Worm (Caenorhabditis elegans) whole organism, L4 larva: ENCODE results near the gene srlf-34.

ENCODE experiments used
- F44E2.7 ChIP-seq: fragments of 200-800 bp; sonication (Bioruptor generic); IDR thresholded peaks from 2 replicates; pipeline ENCODE4 v2.1.2; 2022; ENCODE audit warnings: missing genetic modification characterization, missing compliant biosample characterization
- T20F7.1 ChIP-seq: fragments of 200-800 bp; sonication (Bioruptor generic); optimal IDR thresholded peaks from 2 replicates; lab custom pipeline; 2018; ENCODE audit warnings: mild to moderate bottlenecking, missing genetic modification characterization, missing compliant biosample characterization
- T26A8.4 ChIP-seq: fragments of 200-800 bp; sonication (Bioruptor generic); IDR thresholded peaks from 2 replicates; pipeline ENCODE4 v1.3.6; 2022; ENCODE audit warnings: missing genetic modification characterization, missing compliant biosample characterization
- Y48G9A.11 ChIP-seq: fragments of 200-800 bp; sonication (Bioruptor generic); IDR thresholded peaks from 2 replicates; pipeline ENCODE4 v1.3.6; 2022; ENCODE audit warnings: missing genetic modification reagents, missing genetic modification characterization, missing compliant biosample characterization
- Y75B8A.6 ChIP-seq: fragments of 200-800 bp; sonication (Bioruptor generic); IDR thresholded peaks from 2 replicates; pipeline ENCODE4 v1.3.6; 2022; ENCODE audit warnings: missing genetic modification reagents, missing genetic modification characterization, missing compliant biosample characterization
- aha-1 ChIP-seq: fragments of 150-350 bp; peaks from one replicate; lab custom pipeline; 2014; ENCODE audit warnings: missing biosample characterization, missing genetic modification characterization
- ama-1 ChIP-seq: fragments of 150-350 bp; optimal IDR thresholded peaks from 2 replicates; lab custom pipeline; 2014; ENCODE audit warnings: inconsistent platforms, mixed read lengths
- arid-1 ChIP-seq: fragments of 200-800 bp; sonication (Bioruptor generic); conservative IDR thresholded peaks from 2 replicates; pipeline ENCODE4 v1.3.6; 2022; ENCODE audit warnings: missing genetic modification reagents, missing genetic modification characterization, missing compliant biosample characterization
- ceh-20 ChIP-seq: fragments of 200-800 bp; sonication (Bioruptor generic); IDR thresholded peaks from 2 replicates; pipeline ENCODE4 v1.3.6; 2022; ENCODE audit warnings: missing genetic modification reagents, missing genetic modification characterization, missing compliant biosample characterization
- ceh-28 ChIP-seq: fragments of 150-350 bp; optimal IDR thresholded peaks from 2 replicates; lab custom pipeline; 2014; ENCODE audit warnings: missing biosample characterization, missing genetic modification reagents, missing genetic modification characterization
- cey-2 ChIP-seq: sonication (generic microtip); optimal IDR thresholded peaks from 3 replicates; lab custom pipeline; 2017; ENCODE audit warnings: missing genetic modification characterization, mild to moderate bottlenecking, missing compliant biosample characterization, antibody characterized with exemption, borderline replicate concordance; ENCODE audit not compliant: insufficient read depth
- ctbp-1 ChIP-seq: fragments of 200-800 bp; sonication (Bioruptor generic); IDR thresholded peaks from 2 replicates; pipeline ENCODE4 v1.3.6; 2022; ENCODE audit warnings: missing genetic modification reagents, missing genetic modification characterization, missing compliant biosample characterization
- daf-12 ChIP-seq: fragments of 150-350 bp; optimal IDR thresholded peaks from 2 replicates; lab custom pipeline; 2014; ENCODE audit warnings: missing biosample characterization, missing genetic modification reagents, missing genetic modification characterization
- daf-16 ChIP-seq, 3 experiments: sonication (generic microtip); optimal IDR thresholded peaks; 2 replicates each; lab custom pipeline; 2016 to 2017; ENCODE audit warnings: missing genetic modification characterization in 3 of 3, missing genetic modification reagents in 3 of 3, mild to moderate bottlenecking in 2 of 3, missing compliant biosample characterization in 2 of 3, missing biosample characterization in 1 of 3, moderate library complexity in 1 of 3
- dmd-6 ChIP-seq: fragments of 200-800 bp; sonication (Bioruptor generic); IDR thresholded peaks from 2 replicates; pipeline ENCODE4 v1.3.6; 2022; ENCODE audit warnings: missing genetic modification reagents, missing genetic modification characterization, missing compliant biosample characterization
- dve-1 ChIP-seq: sonication (generic microtip); optimal IDR thresholded peaks from 2 replicates; lab custom pipeline; 2017; ENCODE audit warnings: antibody characterized with exemption, mild to moderate bottlenecking, missing genetic modification characterization, missing compliant biosample characterization; ENCODE audit not compliant: insufficient read depth
- egl-27 ChIP-seq: sonication (generic microtip); optimal IDR thresholded peaks from 3 replicates; lab custom pipeline; 2017; ENCODE audit warnings: missing biosample characterization, missing genetic modification reagents, missing genetic modification characterization
- fos-1 ChIP-seq: fragments of 150-350 bp; optimal IDR thresholded peaks from 2 replicates; lab custom pipeline; 2014; ENCODE audit warnings: missing biosample characterization, missing genetic modification characterization
- gei-8 ChIP-seq: fragments of 200-800 bp; sonication (Bioruptor generic); optimal IDR thresholded peaks from 2 replicates; lab custom pipeline; 2018; ENCODE audit warnings: mild to moderate bottlenecking, missing genetic modification characterization, missing compliant biosample characterization
- hlh-11 ChIP-seq: fragments of 200-800 bp; sonication (Bioruptor generic); optimal IDR thresholded peaks from 2 replicates; lab custom pipeline; 2018; ENCODE audit warnings: mild to moderate bottlenecking, missing genetic modification characterization, missing compliant biosample characterization
- lin-15B ChIP-seq: fragments of 150-350 bp; sonication (generic microtip); optimal IDR thresholded peaks from 3 replicates; lab custom pipeline; 2014; ENCODE audit warnings: missing biosample characterization, missing genetic modification characterization
- lin-39 ChIP-seq: fragments of 150-350 bp; optimal IDR thresholded peaks from 2 replicates; lab custom pipeline; 2014; ENCODE audit warnings: missing biosample characterization, missing genetic modification reagents, missing genetic modification characterization
- mdl-1 ChIP-seq, 2 experiments: fragments of 150-350 bp in 1 of 2; sonication (generic microtip) in 1 of 2; optimal IDR thresholded peaks; 2 replicates each; lab custom pipeline; 2014 to 2017; ENCODE audit warnings: missing biosample characterization in 2 of 2, missing genetic modification characterization in 2 of 2
- mep-1 ChIP-seq: fragments of 150-350 bp; sonication (generic microtip); optimal IDR thresholded peaks from 3 replicates; lab custom pipeline; 2014; ENCODE audit warnings: missing biosample characterization, missing genetic modification characterization
- mes-2 ChIP-seq: sonication (generic microtip); optimal IDR thresholded peaks from 2 replicates; lab custom pipeline; 2016; ENCODE audit warnings: missing genotype, mild to moderate bottlenecking, missing genetic modification characterization, missing compliant biosample characterization; ENCODE audit not compliant: poor library complexity, severe bottlenecking
- nhr-11 ChIP-seq: fragments of 150-350 bp; optimal IDR thresholded peaks from 2 replicates; lab custom pipeline; 2014; ENCODE audit warnings: missing biosample characterization, missing genetic modification characterization
- nhr-111 ChIP-seq: fragments of 200-800 bp; sonication (Bioruptor generic); optimal IDR thresholded peaks from 2 replicates; lab custom pipeline; 2018; ENCODE audit warnings: mild to moderate bottlenecking, missing genetic modification characterization, missing compliant biosample characterization
- nhr-25 ChIP-seq: sonication (generic microtip); optimal IDR thresholded peaks from 2 replicates; lab custom pipeline; 2017; ENCODE audit warnings: missing genetic modification characterization, mild to moderate bottlenecking, missing compliant biosample characterization, antibody characterized with exemption, moderate library complexity, borderline replicate concordance; ENCODE audit not compliant: insufficient read depth
- nhr-41 ChIP-seq: fragments of 200-800 bp; sonication (Bioruptor generic); IDR thresholded peaks from 2 replicates; pipeline ENCODE4 v1.3.6; 2022; ENCODE audit warnings: missing genetic modification reagents, missing genetic modification characterization, missing compliant biosample characterization
- nhr-42 ChIP-seq: fragments of 200-800 bp; sonication (Bioruptor generic); IDR thresholded peaks from 2 replicates; pipeline ENCODE4 v1.3.6; 2022; ENCODE audit warnings: missing genetic modification characterization, missing compliant biosample characterization
- nhr-48 ChIP-seq: sonication (generic microtip); optimal IDR thresholded peaks from 2 replicates; lab custom pipeline; 2016; ENCODE audit warnings: mild to moderate bottlenecking, missing genetic modification characterization, missing compliant biosample characterization
- nhr-76 ChIP-seq: fragments of 150-350 bp; optimal IDR thresholded peaks from 2 replicates; lab custom pipeline; 2014; ENCODE audit warnings: missing biosample characterization, missing genetic modification characterization
- pha-4 ChIP-seq, 2 experiments: fragments of 150-350 bp in 1 of 2; fragments of 200-800 bp in 1 of 2; sonication (Bioruptor generic) in 1 of 2; IDR thresholded peaks in 1 of 2; optimal IDR thresholded peaks in 1 of 2; 2 replicates each; pipeline versions ENCODE4 v1.3.6 to Lab custom; 2014 to 2022; ENCODE audit warnings: missing genetic modification characterization in 2 of 2, missing genetic modification reagents in 2 of 2, missing biosample characterization in 1 of 2, missing compliant biosample characterization in 1 of 2
- rbr-2 ChIP-seq: sonication (generic microtip); optimal IDR thresholded peaks from 2 replicates; lab custom pipeline; 2016; ENCODE audit warnings: missing genotype, missing genetic modification characterization, missing compliant biosample characterization
- saeg-2 ChIP-seq: fragments of 200-800 bp; sonication (Bioruptor generic); IDR thresholded peaks from 2 replicates; pipeline ENCODE4 v1.3.6; 2022; ENCODE audit warnings: missing genetic modification reagents, missing genetic modification characterization, missing compliant biosample characterization
- snpc-1.2 ChIP-seq: fragments of 200-800 bp; sonication (Bioruptor generic); IDR thresholded peaks from 2 replicates; pipeline ENCODE4 v1.3.6; 2022; ENCODE audit warnings: missing genetic modification reagents, missing genetic modification characterization, missing compliant biosample characterization
- snpc-4 ChIP-seq: fragments of 150-350 bp; optimal IDR thresholded peaks from 2 replicates; lab custom pipeline; 2014; ENCODE audit warnings: missing biosample characterization, missing genetic modification characterization
- spr-3 ChIP-seq: fragments of 200-800 bp; sonication (Bioruptor generic); optimal IDR thresholded peaks from 2 replicates; lab custom pipeline; 2018; ENCODE audit warnings: mild to moderate bottlenecking, missing genetic modification characterization, missing compliant biosample characterization
- tag-97 ChIP-seq: fragments of 200-800 bp; sonication (Bioruptor generic); IDR thresholded peaks from 2 replicates; pipeline ENCODE4 v1.3.6; 2022; ENCODE audit warnings: missing genetic modification characterization, missing compliant biosample characterization
- unc-130 ChIP-seq: sonication (generic microtip); optimal IDR thresholded peaks from 2 replicates; lab custom pipeline; 2016; ENCODE audit warnings: missing genetic modification reagents, missing genetic modification characterization, missing compliant biosample characterization
- ztf-7 ChIP-seq: fragments of 150-350 bp; optimal IDR thresholded peaks from 2 replicates; lab custom pipeline; 2014; ENCODE audit warnings: missing biosample characterization, missing genetic modification characterization

The srlf-34 gene

ce11 chrII:10308726-10309125 is 3.4 kb upstream of the srlf-34 start, which contains the start of gene gcy-4:
TSS of gene gcy-4 (minus strand) at chrII:10308826.
- TF ChIP-seq snpc-4 (tag; lab: Kevin White, UChicago) (no peak), arid-1 (GFP tag; lab: Robert Waterston, UW) (no peak), ztf-7 (tag; lab: Kevin White, UChicago) (no peak), lin-15B (tag; lab: Kevin White, UChicago) (no peak), ceh-20 (GFP tag; lab: Robert Waterston, UW) (no peak), daf-12 (no peak), nhr-42 (GFP tag; lab: Robert Waterston, UW) (no peak), T26A8.4 (GFP tag; lab: Robert Waterston, UW) (no peak), Y75B8A.6 (GFP tag; lab: Robert Waterston, UW) (no peak), unc-130 (GFP tag; lab: Kevin White, UChicago) (no peak), saeg-2 (GFP tag; lab: Robert Waterston, UW) (no peak), ama-1 (lab: Kevin White, UChicago) (no peak), spr-3 (no peak), F44E2.7 (GFP tag; lab: Robert Waterston, UW) (no peak), daf-16 (GFP tag; optimal IDR thresholded peaks at IDR 0.05; lab: Kevin White, UChicago) (no peak), daf-16 (tag; optimal IDR thresholded peaks at IDR 0.05; lab: Kevin White, UChicago) (no peak), nhr-11 (tag; lab: Kevin White, UChicago) (no peak), mdl-1 (tag; optimal IDR thresholded peaks at IDR 0.05; lab: Kevin White, UChicago) (no peak)

DNA sequence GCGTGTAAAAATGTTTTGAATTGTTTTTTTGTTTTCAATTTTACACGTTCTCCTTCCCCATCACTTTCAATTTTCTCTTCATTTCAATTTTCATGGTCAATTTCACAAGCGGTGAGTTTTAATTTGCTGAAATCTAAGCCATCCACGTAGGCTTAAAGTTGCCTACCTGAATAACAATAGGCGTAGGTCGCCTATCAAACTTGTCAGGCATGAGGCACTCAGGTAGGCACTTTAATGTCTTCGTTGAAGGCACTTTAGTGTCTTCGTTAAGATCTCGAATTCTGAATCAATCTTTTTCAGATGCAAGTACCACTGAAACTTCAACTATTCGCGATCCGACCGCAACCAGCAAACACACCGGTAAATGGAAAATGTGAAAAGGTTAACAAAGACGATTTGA is 2.8 kb upstream of the srlf-34 start, which contains the start of gene ZK970.8:
TSS of gene ZK970.8 (plus strand) at position 301 of the 400 bp plus-strand sequence.
- TF ChIP-seq T20F7.1 (GFP tag; lab: Kevin White, UChicago) (no peak), pha-4 (GFP tag; IDR thresholded peaks at IDR 0.05; lab: Robert Waterston, UW) (no peak), pha-4 (tag; optimal IDR thresholded peaks at IDR 0.05; lab: Kevin White, UChicago) (no peak), gei-8 (GFP tag; lab: Kevin White, UChicago) (no peak), ceh-28 (tag; lab: Kevin White, UChicago) (no peak), nhr-111 (no peak), lin-39 (tag; lab: Kevin White, UChicago) (no peak), egl-27 (no peak), nhr-76 (tag; lab: Kevin White, UChicago) (no peak), mdl-1 (tag; optimal IDR thresholded peaks at IDR 0.05; lab: Kevin White, UChicago) (no peak)

DNA sequence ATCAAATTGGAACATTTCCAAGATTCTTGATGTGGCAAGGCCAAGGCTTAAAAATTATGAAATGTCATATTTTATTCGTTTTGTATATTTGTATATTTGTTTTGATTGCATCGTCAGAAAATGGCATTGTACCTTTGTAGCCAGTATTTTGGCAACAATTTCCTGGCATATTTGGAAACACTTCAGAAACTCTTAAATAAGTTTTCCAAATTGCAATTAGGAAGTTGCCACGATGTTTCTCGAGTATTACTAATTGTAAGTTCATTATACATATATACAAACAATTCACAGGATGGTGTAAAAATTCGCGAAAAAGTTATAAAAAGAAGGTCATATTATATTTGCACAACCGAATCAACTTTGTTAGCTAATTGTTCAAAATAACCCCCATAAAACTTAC is 3.2 kb downstream of the srlf-34 start, which contains the start of gene idpp-8:
TSS of gene idpp-8 (plus strand) at position 301 of the 400 bp plus-strand sequence.
- no peak for TF ChIP-seq ama-1 (lab: Kevin White, UChicago)

ce11 chrII:10316119-10316518 is 4.0 kb downstream of the srlf-34 start, which contains the start of gene gcy-5:
TSS of gene gcy-5 (minus strand) at chrII:10316219.
- TF ChIP-seq nhr-41 (GFP tag; lab: Robert Waterston, UW) = no peak
- no peak for TF ChIP-seq nhr-11 (tag; lab: Kevin White, UChicago)
- no peak for TF ChIP-seq fos-1
- TF ChIP-seq dmd-6 (GFP tag; lab: Robert Waterston, UW) = no peak
- TF ChIP-seq cey-2 (tag; lab: Kevin White, UChicago) = no peak
- TF ChIP-seq aha-1 = no peak
- TF ChIP-seq mdl-1 (tag; optimal IDR thresholded peaks at IDR 0.05; lab: Kevin White, UChicago) = no peak
- no peak for TF ChIP-seq nhr-48 (tag; lab: Kevin White, UChicago)
- no peak for TF ChIP-seq snpc-1.2 (GFP tag; lab: Robert Waterston, UW)
- no peak for TF ChIP-seq nhr-25
- TF ChIP-seq mes-2 (tag; lab: Kevin White, UChicago) = no peak
- no peak for TF ChIP-seq mep-1
- TF ChIP-seq arid-1 (GFP tag; lab: Robert Waterston, UW) = no peak
- no peak for TF ChIP-seq ama-1 (lab: Kevin White, UChicago)
- no peak for TF ChIP-seq Y48G9A.11 (GFP tag; lab: Robert Waterston, UW)
- no peak for TF ChIP-seq dve-1 (tag; lab: Kevin White, UChicago)
- TF ChIP-seq ctbp-1 (GFP tag; lab: Robert Waterston, UW) = no peak
- TF ChIP-seq rbr-2 = no peak
- TF ChIP-seq hlh-11 (tag; lab: Kevin White, UChicago) = no peak
- no peak for TF ChIP-seq tag-97 (GFP tag; lab: Robert Waterston, UW)
- TF ChIP-seq, all 104 proteins: peak for 0
